Worm (Caenorhabditis elegans): ENCODE measurements around the gene aly-1.

DNA sequence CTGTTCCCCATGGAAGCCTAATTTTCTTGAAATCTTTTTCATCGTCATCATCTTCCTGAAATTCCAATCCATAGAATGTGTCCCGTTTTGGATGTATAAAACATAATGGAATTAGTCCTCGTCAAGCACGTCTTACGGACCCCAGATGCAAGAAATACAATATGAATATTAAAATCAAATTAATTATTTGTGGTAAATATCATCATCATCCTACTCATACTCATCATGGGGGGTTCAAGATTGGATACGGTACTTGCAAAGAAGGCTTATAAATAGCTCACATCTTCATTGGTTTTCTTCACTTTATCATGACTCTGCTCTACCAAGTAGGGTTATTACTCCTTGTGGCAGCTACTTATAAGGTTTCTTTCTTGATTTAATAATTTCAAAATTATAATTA lies 35.7 kb downstream of the aly-1 start, which contains the start of gene flp-1:
- TF ChIP-seq nhr-237 (tag; optimal IDR thresholded peaks at IDR 0.05) (no peak), mls-2 (tag; optimal IDR thresholded peaks at IDR 0.05) (no peak), nhr-28 (tag; optimal IDR thresholded peaks at IDR 0.05) (no peak), unc-62 (GFP tag; optimal IDR thresholded peaks at IDR 0.05) (no peak), pha-4 (tag; optimal IDR thresholded peaks at IDR 0.05) (no peak), lsy-2 (tag; optimal IDR thresholded peaks at IDR 0.05) (no peak), blmp-1 (tag; optimal IDR thresholded peaks at IDR 0.05) (no peak), ces-1 (GFP tag; optimal IDR thresholded peaks at IDR 0.05) (peak; percentile 70), elt-3 (tag; optimal IDR thresholded peaks at IDR 0.05) (no peak), mep-1 (tag; optimal IDR thresholded peaks at IDR 0.05) (no peak), ztf-11 (tag; optimal IDR thresholded peaks at IDR 0.05) (no peak), lin-13 (tag; optimal IDR thresholded peaks at IDR 0.05) (no peak), snpc-4 (tag; optimal IDR thresholded peaks at IDR 0.05) (no peak), nhr-76 (tag; optimal IDR thresholded peaks at IDR 0.05) (no peak)
